Worm (Caenorhabditis elegans) whole organism, mixed stage, embryonic: ENCODE measurements around the gene srh-63.

Source experiments
- M03D4.4 ChIP-seq: sonication (generic microtip); optimal IDR thresholded peaks from 2 replicates; lab custom pipeline; 2017; ENCODE audit warnings: mild to moderate bottlenecking, missing genetic modification characterization, missing compliant biosample characterization
- bed-3 ChIP-seq: fragments of 200-800 bp; sonication (Bioruptor generic); optimal IDR thresholded peaks from 3 replicates; lab custom pipeline; 2018; ENCODE audit warnings: mild to moderate bottlenecking, missing genetic modification characterization, moderate library complexity, missing compliant biosample characterization
- blmp-1 ChIP-seq: fragments of 150-350 bp; optimal IDR thresholded peaks from 2 replicates; lab custom pipeline; 2014; ENCODE audit warnings: missing biosample characterization, missing genetic modification characterization
- ceh-43 ChIP-seq: fragments of 200-800 bp; sonication (Bioruptor generic); optimal IDR thresholded peaks from 2 replicates; lab custom pipeline; 2018; ENCODE audit warnings: mild to moderate bottlenecking, missing genetic modification characterization, moderate library complexity, missing compliant biosample characterization
- ceh-83 ChIP-seq: fragments of 200-800 bp; sonication (Bioruptor generic); optimal IDR thresholded peaks from 2 replicates; lab custom pipeline; 2018; ENCODE audit warnings: mild to moderate bottlenecking, missing genetic modification characterization, missing compliant biosample characterization
- ces-1 ChIP-seq: fragments of 150-350 bp; optimal IDR thresholded peaks from 2 replicates; lab custom pipeline; 2014; ENCODE audit warnings: missing biosample characterization, missing genetic modification reagents, missing genetic modification characterization
- cnd-1 ChIP-seq: fragments of 200-800 bp; sonication (Bioruptor generic); optimal IDR thresholded peaks from 2 replicates; lab custom pipeline; 2018; ENCODE audit warnings: mild to moderate bottlenecking, missing genetic modification characterization, missing compliant biosample characterization
- drap-1 ChIP-seq: fragments of 200-800 bp; sonication (Bioruptor generic); optimal IDR thresholded peaks from 3 replicates; lab custom pipeline; 2018; ENCODE audit warnings: mild to moderate bottlenecking, missing genetic modification characterization, missing compliant biosample characterization
- elt-1 ChIP-seq: sonication (generic microtip); optimal IDR thresholded peaks from 2 replicates; lab custom pipeline; 2017; ENCODE audit warnings: missing genetic modification characterization, mild to moderate bottlenecking, missing compliant biosample characterization, antibody characterized with exemption, moderate library complexity, borderline replicate concordance; ENCODE audit not compliant: insufficient read depth
- elt-3 ChIP-seq: fragments of 150-350 bp; optimal IDR thresholded peaks from 2 replicates; lab custom pipeline; 2014; ENCODE audit warnings: missing biosample characterization, missing genetic modification characterization
- ham-2 ChIP-seq: fragments of 200-800 bp; sonication (Bioruptor generic); optimal IDR thresholded peaks from 2 replicates; lab custom pipeline; 2018; ENCODE audit warnings: mild to moderate bottlenecking, missing genetic modification characterization, missing compliant biosample characterization
- hlh-1 ChIP-seq: fragments of 150-350 bp; optimal IDR thresholded peaks from 2 replicates; lab custom pipeline; 2014; ENCODE audit warnings: missing biosample characterization, missing genetic modification reagents, missing genetic modification characterization
- lin-13 ChIP-seq: fragments of 150-350 bp; optimal IDR thresholded peaks from 2 replicates; lab custom pipeline; 2014; ENCODE audit warnings: missing biosample characterization, missing genetic modification characterization
- lin-32 ChIP-seq: fragments of 200-800 bp; sonication (Bioruptor generic); optimal IDR thresholded peaks from 2 replicates; lab custom pipeline; 2018; ENCODE audit warnings: mild to moderate bottlenecking, missing genetic modification characterization, missing compliant biosample characterization
- lsy-2 ChIP-seq: fragments of 150-350 bp; optimal IDR thresholded peaks from 2 replicates; lab custom pipeline; 2014; ENCODE audit warnings: missing biosample characterization, missing genetic modification characterization
- mab-5 ChIP-seq: fragments of 150-350 bp; optimal IDR thresholded peaks from 2 replicates; lab custom pipeline; 2014; ENCODE audit warnings: missing biosample characterization, missing genetic modification characterization
- mep-1 ChIP-seq: fragments of 150-350 bp; optimal IDR thresholded peaks from 2 replicates; lab custom pipeline; 2017; ENCODE audit warnings: missing biosample characterization, missing genetic modification reagents, missing genetic modification characterization, inconsistent platforms
- mls-2 ChIP-seq: sonication (generic microtip); optimal IDR thresholded peaks from 2 replicates; lab custom pipeline; 2016; ENCODE audit warnings: mild to moderate bottlenecking, missing genetic modification characterization, moderate library complexity, missing compliant biosample characterization
- nhr-2 ChIP-seq: fragments of 150-350 bp; optimal IDR thresholded peaks from 2 replicates; lab custom pipeline; 2014; ENCODE audit warnings: missing biosample characterization, missing genetic modification characterization
- nhr-237 ChIP-seq: fragments of 150-350 bp; optimal IDR thresholded peaks from 2 replicates; lab custom pipeline; 2014; ENCODE audit warnings: missing biosample characterization, missing genetic modification characterization
- nhr-28 ChIP-seq: fragments of 150-350 bp; optimal IDR thresholded peaks from 2 replicates; lab custom pipeline; 2014; ENCODE audit warnings: missing biosample characterization, missing genetic modification characterization
- pha-4 ChIP-seq: fragments of 150-350 bp; optimal IDR thresholded peaks from 2 replicates; lab custom pipeline; 2018; ENCODE audit warnings: missing biosample characterization, missing genetic modification reagents, missing genetic modification characterization
- snpc-4 ChIP-seq: fragments of 150-350 bp; optimal IDR thresholded peaks from 2 replicates; lab custom pipeline; 2014; ENCODE audit warnings: missing biosample characterization, missing genetic modification characterization
- sptf-1 ChIP-seq: sonication (generic microtip); optimal IDR thresholded peaks from 2 replicates; lab custom pipeline; 2017; ENCODE audit warnings: mild to moderate bottlenecking, missing genetic modification characterization, moderate library complexity, missing compliant biosample characterization
- tbx-8 ChIP-seq: fragments of 200-800 bp; sonication (Bioruptor generic); optimal IDR thresholded peaks from 2 replicates; lab custom pipeline; 2018; ENCODE audit warnings: mild to moderate bottlenecking, missing genetic modification characterization, moderate library complexity, missing compliant biosample characterization
- unc-120 ChIP-seq: sonication (generic microtip); optimal IDR thresholded peaks from 2 replicates; lab custom pipeline; 2017; ENCODE audit warnings: missing genetic modification characterization, missing compliant biosample characterization; ENCODE audit not compliant: poor library complexity, severe bottlenecking
- unc-39 ChIP-seq: fragments of 150-350 bp; optimal IDR thresholded peaks from 2 replicates; lab custom pipeline; 2014; ENCODE audit warnings: missing biosample characterization, missing genetic modification characterization
- unc-62 ChIP-seq: fragments of 150-350 bp; optimal IDR thresholded peaks from 2 replicates; lab custom pipeline; 2014; ENCODE audit warnings: missing biosample characterization, missing genetic modification reagents, missing genetic modification characterization
- zip-8 ChIP-seq: fragments of 150-350 bp; optimal IDR thresholded peaks from 2 replicates; lab custom pipeline; 2014; ENCODE audit warnings: missing biosample characterization, missing genetic modification characterization
- ztf-11 ChIP-seq: fragments of 150-350 bp; optimal IDR thresholded peaks from 2 replicates; lab custom pipeline; 2014; ENCODE audit warnings: missing biosample characterization, missing genetic modification characterization

Gene srh-63

DNA sequence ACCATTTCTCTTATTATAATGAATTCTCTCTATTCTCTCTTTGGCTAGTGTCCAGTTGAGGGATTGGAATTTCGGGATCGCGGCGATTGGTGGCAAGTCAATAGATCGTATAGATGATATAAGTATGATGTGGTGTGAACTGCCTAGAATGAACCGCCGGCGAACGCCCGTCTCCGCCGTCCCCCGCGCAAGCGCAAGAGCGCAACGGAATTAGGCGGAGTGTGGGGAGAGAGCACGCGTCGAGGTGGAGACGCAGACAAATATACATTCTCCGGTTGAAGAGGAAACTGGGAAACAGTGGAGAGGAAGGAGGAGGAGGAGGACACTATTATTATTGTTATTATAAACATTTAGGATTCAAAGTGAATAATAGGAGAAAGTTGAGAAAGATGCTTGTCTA is 27.2 kb upstream of the srh-63 start:
- TF ChIP-seq mls-2 (peak; percentile 45), unc-62 (no peak), pha-4 (tag; lab: Kevin White, UChicago) (peak; percentile 23), elt-3 (tag; lab: Kevin White, UChicago) (no peak), lin-13 (no peak), blmp-1 (tag; lab: Kevin White, UChicago) (peak; percentile 36), ztf-11 (no peak), unc-120 (peak; percentile 17), bed-3 (GFP tag; lab: Kevin White, UChicago) (no peak), snpc-4 (no peak), ham-2 (GFP tag; lab: Kevin White, UChicago) (peak; percentile 96), sptf-1 (tag; lab: Kevin White, UChicago) (peak; percentile 43), ceh-43 (no peak), tbx-8 (GFP tag; lab: Kevin White, UChicago) (no peak), ces-1 (GFP tag; lab: Kevin White, UChicago) (peak; percentile 29)
- TF ChIP-seq, all 35 proteins: peak for 7

DNA sequence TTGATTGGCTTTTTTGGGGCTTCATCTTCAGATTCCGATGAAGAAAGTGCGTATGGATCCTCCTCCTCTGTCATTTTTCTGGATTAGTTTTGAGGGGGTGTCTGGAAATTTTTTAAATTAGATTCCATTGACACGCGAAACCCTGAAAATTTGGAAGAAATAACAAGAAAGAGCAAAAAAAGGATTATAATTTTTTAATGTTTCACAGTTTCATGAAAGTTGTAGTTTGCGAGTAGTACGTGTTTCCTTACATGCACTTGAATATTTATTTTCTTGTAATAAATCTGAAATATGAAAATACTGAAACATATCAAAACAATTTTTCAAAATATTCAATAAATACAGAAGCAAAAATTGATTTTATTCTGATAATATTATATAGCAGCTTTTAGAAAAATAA is 18.6 kb upstream of the srh-63 start, which contains the start of gene tag-273:
tag-273 (minus strand) TSS at position 101 of the 400 bp plus-strand sequence.
- no peak for TF ChIP-seq ztf-11
- no peak for TF ChIP-seq cnd-1 (tag; lab: Kevin White, UChicago)
- TF ChIP-seq unc-39 = no peak
- no peak for TF ChIP-seq drap-1 (GFP tag; lab: Kevin White, UChicago)

DNA sequence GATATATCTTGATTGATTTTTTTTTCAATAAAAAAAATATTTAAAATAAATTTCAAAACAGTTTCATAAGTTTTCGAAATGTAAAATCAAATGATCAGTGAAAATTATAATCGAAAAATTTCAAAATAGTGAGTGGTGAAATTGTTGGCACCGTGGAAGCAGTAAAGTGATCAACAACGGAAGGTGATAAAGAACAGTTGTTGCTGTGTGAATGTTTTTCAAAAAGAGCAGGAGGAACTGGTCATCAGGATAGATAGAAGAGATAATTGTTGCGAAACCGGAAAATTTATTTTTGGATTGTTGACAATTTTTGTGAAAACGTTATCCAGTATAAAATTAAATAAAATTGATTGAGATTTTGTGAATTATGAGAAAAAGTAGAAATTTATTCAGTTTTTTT is 17.6 kb upstream of the srh-63 start:
- TF ChIP-seq hlh-1 (tag; lab: Kevin White, UChicago) = peak; percentile 54
- TF ChIP-seq mab-5 = no peak
- no peak for TF ChIP-seq lsy-2 (tag; lab: Kevin White, UChicago)
- TF ChIP-seq, all 35 proteins: peak for 1

- peak; percentile 36 for TF ChIP-seq unc-62
- TF ChIP-seq hlh-1 (tag; lab: Kevin White, UChicago) = peak; percentile 71
- no peak for TF ChIP-seq zip-8 (tag; lab: Kevin White, UChicago)
These were observed 16.7 kb upstream of the srh-63 start for ce11 chrIV:14506995-14507394.

- TF ChIP-seq hlh-1 (tag; lab: Kevin White, UChicago) = no peak
- TF ChIP-seq snpc-4 = no peak
- TF ChIP-seq lin-32 = no peak
- TF ChIP-seq cnd-1 (tag; lab: Kevin White, UChicago) = no peak
- no peak for TF ChIP-seq bed-3 (GFP tag; lab: Kevin White, UChicago)
- no peak for TF ChIP-seq ceh-83 (GFP tag; lab: Kevin White, UChicago)
- no peak for TF ChIP-seq mls-2
- TF ChIP-seq unc-62 = no peak
- TF ChIP-seq drap-1 (GFP tag; lab: Kevin White, UChicago) = no peak
These were observed 11.3 kb upstream of the srh-63 start, which contains the start of gene Y57G11A.5 for ce11 chrIV:14512405-14512804. TSS of gene Y57G11A.5 (minus strand) at chrIV:14512505.

DNA sequence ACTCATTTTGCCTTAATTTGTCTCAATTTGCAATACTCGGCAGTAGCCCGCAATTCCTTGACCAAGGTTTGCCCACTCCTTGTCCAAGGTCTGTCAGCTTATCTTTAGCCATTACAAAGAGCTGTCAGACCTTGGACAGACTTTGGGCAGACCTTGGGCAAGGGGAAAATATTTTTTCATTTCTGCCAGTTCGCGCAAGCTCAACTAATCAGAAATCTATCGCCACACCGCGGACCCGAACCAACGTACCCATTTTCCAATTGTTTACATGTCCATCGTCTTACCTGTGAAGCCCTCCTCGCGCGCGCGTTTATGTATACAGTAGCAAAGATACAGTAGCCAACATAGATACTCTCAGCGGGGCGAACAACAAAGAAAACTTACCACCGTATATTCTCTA is 8.5 kb upstream of the srh-63 start:
- TF ChIP-seq elt-3 (tag; lab: Kevin White, UChicago) (no peak), nhr-237 (tag; lab: Kevin White, UChicago) (no peak), lin-13 (no peak), elt-1 (tag; lab: Kevin White, UChicago) (no peak), ces-1 (GFP tag; lab: Kevin White, UChicago) (no peak), unc-120 (no peak), M03D4.4 (tag; lab: Kevin White, UChicago) (no peak), nhr-2 (tag; lab: Kevin White, UChicago) (no peak), mls-2 (no peak), nhr-28 (no peak), pha-4 (tag; lab: Kevin White, UChicago) (no peak), blmp-1 (tag; lab: Kevin White, UChicago) (no peak), cnd-1 (tag; lab: Kevin White, UChicago) (no peak), mep-1 (no peak), sptf-1 (tag; lab: Kevin White, UChicago) (no peak), unc-39 (no peak)
